Worm (Caenorhabditis elegans) whole organism, L4 larva: ENCODE results near the gene B0252.8.

ENCODE experiments used
- D1046.2 ChIP-seq: fragments of 200-800 bp; sonication (Bioruptor generic); IDR thresholded peaks from 2 replicates; pipeline ENCODE4 v1.3.6; 2022; ENCODE audit warnings: missing genetic modification characterization, missing compliant biosample characterization
- F26F4.8 ChIP-seq: fragments of 200-800 bp; sonication (Bioruptor generic); conservative IDR thresholded peaks from 2 replicates; pipeline ENCODE4 v1.3.6; 2022; ENCODE audit warnings: missing genetic modification characterization, missing compliant biosample characterization
- F37D6.2 ChIP-seq: sonication (generic microtip); optimal IDR thresholded peaks from 2 replicates; lab custom pipeline; 2016; ENCODE audit warnings: mild to moderate bottlenecking, missing genetic modification characterization, missing compliant biosample characterization
- F49E8.2 ChIP-seq: sonication (generic microtip); optimal IDR thresholded peaks from 2 replicates; lab custom pipeline; 2016; ENCODE audit warnings: missing compliant biosample characterization, mild to moderate bottlenecking, missing genetic modification characterization, borderline replicate concordance
- T20F7.1 ChIP-seq: fragments of 200-800 bp; sonication (Bioruptor generic); optimal IDR thresholded peaks from 2 replicates; lab custom pipeline; 2018; ENCODE audit warnings: mild to moderate bottlenecking, missing genetic modification characterization, missing compliant biosample characterization
- T26A8.4 ChIP-seq: fragments of 200-800 bp; sonication (Bioruptor generic); IDR thresholded peaks from 2 replicates; pipeline ENCODE4 v1.3.6; 2022; ENCODE audit warnings: missing genetic modification characterization, missing compliant biosample characterization
- Y105C5A.15 ChIP-seq: fragments of 200-800 bp; sonication (Bioruptor generic); IDR thresholded peaks from 2 replicates; pipeline ENCODE4 v1.3.6; 2022; ENCODE audit warnings: missing genetic modification characterization, missing compliant biosample characterization
- Y5F2A.4 ChIP-seq: fragments of 200-800 bp; sonication (Bioruptor generic); optimal IDR thresholded peaks from 2 replicates; lab custom pipeline; 2018; ENCODE audit warnings: mild to moderate bottlenecking, missing genetic modification characterization, missing compliant biosample characterization
- Y75B8A.6 ChIP-seq: fragments of 200-800 bp; sonication (Bioruptor generic); IDR thresholded peaks from 2 replicates; pipeline ENCODE4 v1.3.6; 2022; ENCODE audit warnings: missing genetic modification reagents, missing genetic modification characterization, missing compliant biosample characterization
- ZK337.2 ChIP-seq: fragments of 200-800 bp; sonication (Bioruptor generic); IDR thresholded peaks from 2 replicates; pipeline ENCODE4 v1.3.6; 2022; ENCODE audit warnings: missing genetic modification reagents, missing genetic modification characterization, missing compliant biosample characterization
- aly-2 ChIP-seq: sonication (generic microtip); optimal IDR thresholded peaks from 2 replicates; lab custom pipeline; 2018; ENCODE audit warnings: missing biosample characterization, missing genetic modification characterization
- ama-1 ChIP-seq: fragments of 150-350 bp; optimal IDR thresholded peaks from 2 replicates; lab custom pipeline; 2014; ENCODE audit warnings: inconsistent platforms, mixed read lengths
- attf-4 ChIP-seq: sonication (generic microtip); optimal IDR thresholded peaks from 3 replicates; lab custom pipeline; 2017; ENCODE audit warnings: missing biosample characterization, missing genetic modification characterization
- ceh-28 ChIP-seq: fragments of 150-350 bp; optimal IDR thresholded peaks from 2 replicates; lab custom pipeline; 2014; ENCODE audit warnings: missing biosample characterization, missing genetic modification reagents, missing genetic modification characterization
- ceh-32 ChIP-seq: sonication (generic microtip); optimal IDR thresholded peaks from 2 replicates; lab custom pipeline; 2016; ENCODE audit warnings: mild to moderate bottlenecking, missing genetic modification characterization, missing compliant biosample characterization; ENCODE audit not compliant: poor library complexity
- daf-16 ChIP-seq, 3 experiments: sonication (generic microtip); optimal IDR thresholded peaks; 2 replicates each; lab custom pipeline; 2016 to 2017; ENCODE audit warnings: missing genetic modification characterization in 3 of 3, missing genetic modification reagents in 3 of 3, mild to moderate bottlenecking in 2 of 3, missing compliant biosample characterization in 2 of 3, missing biosample characterization in 1 of 3, moderate library complexity in 1 of 3
- daf-19 ChIP-seq: fragments of 200-800 bp; sonication (Bioruptor generic); conservative IDR thresholded peaks from 2 replicates; pipeline ENCODE4 v1.3.6; 2022; ENCODE audit warnings: missing genetic modification characterization, missing compliant biosample characterization
- dmd-6 ChIP-seq: fragments of 200-800 bp; sonication (Bioruptor generic); IDR thresholded peaks from 2 replicates; pipeline ENCODE4 v1.3.6; 2022; ENCODE audit warnings: missing genetic modification reagents, missing genetic modification characterization, missing compliant biosample characterization
- dmd-9 ChIP-seq: fragments of 200-800 bp; sonication (Bioruptor generic); IDR thresholded peaks from 2 replicates; pipeline ENCODE4 v1.3.6; 2022; ENCODE audit warnings: missing genetic modification reagents, missing genetic modification characterization, missing compliant biosample characterization
- dpl-1 ChIP-seq: fragments of 150-350 bp; optimal IDR thresholded peaks from 2 replicates; lab custom pipeline; 2014; ENCODE audit warnings: missing biosample characterization, missing genetic modification reagents, missing genetic modification characterization
- duxl-1 ChIP-seq: sonication (generic microtip); optimal IDR thresholded peaks from 2 replicates; lab custom pipeline; 2016; ENCODE audit warnings: mild to moderate bottlenecking, missing genetic modification characterization, moderate library complexity, missing compliant biosample characterization; ENCODE audit not compliant: poor library complexity
- dve-1 ChIP-seq: sonication (generic microtip); optimal IDR thresholded peaks from 2 replicates; lab custom pipeline; 2017; ENCODE audit warnings: antibody characterized with exemption, mild to moderate bottlenecking, missing genetic modification characterization, missing compliant biosample characterization; ENCODE audit not compliant: insufficient read depth
- egl-27 ChIP-seq: sonication (generic microtip); optimal IDR thresholded peaks from 3 replicates; lab custom pipeline; 2017; ENCODE audit warnings: missing biosample characterization, missing genetic modification reagents, missing genetic modification characterization
- egl-43 ChIP-seq: fragments of 200-800 bp; sonication (Bioruptor generic); IDR thresholded peaks from 2 replicates; pipeline ENCODE4 v1.3.6; 2022; ENCODE audit warnings: missing genetic modification reagents, missing genetic modification characterization, missing compliant biosample characterization
- fkh-10 ChIP-seq: fragments of 150-350 bp; optimal IDR thresholded peaks from 2 replicates; lab custom pipeline; 2014; ENCODE audit warnings: missing biosample characterization, missing genetic modification reagents, missing genetic modification characterization
- gei-8 ChIP-seq: fragments of 200-800 bp; sonication (Bioruptor generic); optimal IDR thresholded peaks from 2 replicates; lab custom pipeline; 2018; ENCODE audit warnings: mild to moderate bottlenecking, missing genetic modification characterization, missing compliant biosample characterization
- hlh-30 ChIP-seq: sonication (generic microtip); optimal IDR thresholded peaks from 2 replicates; lab custom pipeline; 2017; ENCODE audit warnings: antibody characterized with exemption, mild to moderate bottlenecking, missing genetic modification characterization, missing compliant biosample characterization; ENCODE audit not compliant: insufficient read depth
- jun-1 ChIP-seq: fragments of 150-350 bp; optimal IDR thresholded peaks from 2 replicates; lab custom pipeline; 2014; ENCODE audit warnings: missing biosample characterization, missing genetic modification reagents, missing genetic modification characterization
- lin-15B ChIP-seq: fragments of 150-350 bp; sonication (generic microtip); optimal IDR thresholded peaks from 3 replicates; lab custom pipeline; 2014; ENCODE audit warnings: missing biosample characterization, missing genetic modification characterization
- lir-3 ChIP-seq: sonication (generic microtip); optimal IDR thresholded peaks from 2 replicates; lab custom pipeline; 2016; ENCODE audit warnings: mild to moderate bottlenecking, missing genetic modification characterization, missing compliant biosample characterization
- madf-5 ChIP-seq, 2 experiments: fragments of 200-800 bp; sonication (Bioruptor generic); IDR thresholded peaks; 2 replicates each; pipeline ENCODE4 v1.3.6; 2022; ENCODE audit warnings: missing compliant biosample characterization in 2 of 2, missing genetic modification characterization in 2 of 2
- mdl-1 ChIP-seq, 2 experiments: fragments of 150-350 bp in 1 of 2; sonication (generic microtip) in 1 of 2; optimal IDR thresholded peaks; 2 replicates each; lab custom pipeline; 2014 to 2017; ENCODE audit warnings: missing biosample characterization in 2 of 2, missing genetic modification characterization in 2 of 2
- mdt-29 ChIP-seq: fragments of 200-800 bp; sonication (Bioruptor generic); IDR thresholded peaks from 2 replicates; pipeline ENCODE4 v1.3.6; 2022; ENCODE audit warnings: missing genetic modification reagents, missing genetic modification characterization, missing compliant biosample characterization
- mxl-3 ChIP-seq: fragments of 200-800 bp; sonication (Bioruptor generic); optimal IDR thresholded peaks from 2 replicates; lab custom pipeline; 2018; ENCODE audit warnings: mild to moderate bottlenecking, missing genetic modification characterization, missing compliant biosample characterization
- nhr-10 ChIP-seq: fragments of 150-350 bp; optimal IDR thresholded peaks from 2 replicates; lab custom pipeline; 2014; ENCODE audit warnings: missing biosample characterization, missing genetic modification characterization
- nhr-102 ChIP-seq: sonication (generic microtip); optimal IDR thresholded peaks from 2 replicates; lab custom pipeline; 2016; ENCODE audit warnings: mild to moderate bottlenecking, missing genetic modification characterization, moderate library complexity, missing compliant biosample characterization
- nhr-111 ChIP-seq: fragments of 200-800 bp; sonication (Bioruptor generic); optimal IDR thresholded peaks from 2 replicates; lab custom pipeline; 2018; ENCODE audit warnings: mild to moderate bottlenecking, missing genetic modification characterization, missing compliant biosample characterization
- nhr-42 ChIP-seq: fragments of 200-800 bp; sonication (Bioruptor generic); IDR thresholded peaks from 2 replicates; pipeline ENCODE4 v1.3.6; 2022; ENCODE audit warnings: missing genetic modification characterization, missing compliant biosample characterization
- nhr-6 ChIP-seq: fragments of 150-350 bp; optimal IDR thresholded peaks from 2 replicates; lab custom pipeline; 2014; ENCODE audit warnings: missing biosample characterization, missing genetic modification characterization
- pha-4 ChIP-seq, 2 experiments: fragments of 150-350 bp in 1 of 2; fragments of 200-800 bp in 1 of 2; sonication (Bioruptor generic) in 1 of 2; IDR thresholded peaks in 1 of 2; optimal IDR thresholded peaks in 1 of 2; 2 replicates each; pipeline versions ENCODE4 v1.3.6 to Lab custom; 2014 to 2022; ENCODE audit warnings: missing genetic modification characterization in 2 of 2, missing genetic modification reagents in 2 of 2, missing biosample characterization in 1 of 2, missing compliant biosample characterization in 1 of 2
- rbr-2 ChIP-seq: sonication (generic microtip); optimal IDR thresholded peaks from 2 replicates; lab custom pipeline; 2016; ENCODE audit warnings: missing genotype, missing genetic modification characterization, missing compliant biosample characterization
- saeg-2 ChIP-seq: fragments of 200-800 bp; sonication (Bioruptor generic); IDR thresholded peaks from 2 replicates; pipeline ENCODE4 v1.3.6; 2022; ENCODE audit warnings: missing genetic modification reagents, missing genetic modification characterization, missing compliant biosample characterization
- skn-1 ChIP-seq: fragments of 150-350 bp; optimal IDR thresholded peaks from 2 replicates; lab custom pipeline; 2014; ENCODE audit warnings: missing biosample characterization, missing genetic modification characterization
- unc-39 ChIP-seq: sonication (generic microtip); optimal IDR thresholded peaks from 2 replicates; lab custom pipeline; 2017; ENCODE audit warnings: missing biosample characterization, missing genetic modification characterization
- zag-1 ChIP-seq: fragments of 150-350 bp; optimal IDR thresholded peaks from 2 replicates; lab custom pipeline; 2014; ENCODE audit warnings: missing biosample characterization, missing genetic modification characterization
- zfp-2 ChIP-seq: sonication (generic microtip); optimal IDR thresholded peaks from 2 replicates; lab custom pipeline; 2016; ENCODE audit warnings: mild to moderate bottlenecking, missing genetic modification characterization, missing compliant biosample characterization
- zfp-3 ChIP-seq: fragments of 200-800 bp; sonication (Bioruptor generic); conservative IDR thresholded peaks from 2 replicates; pipeline ENCODE4 v1.3.6; 2022; ENCODE audit warnings: missing genetic modification reagents, missing genetic modification characterization, missing compliant biosample characterization
- zip-2 ChIP-seq: fragments of 150-350 bp; optimal IDR thresholded peaks from 2 replicates; lab custom pipeline; 2014; ENCODE audit warnings: missing biosample characterization, missing genetic modification characterization
- ztf-7 ChIP-seq: fragments of 150-350 bp; optimal IDR thresholded peaks from 2 replicates; lab custom pipeline; 2014; ENCODE audit warnings: missing biosample characterization, missing genetic modification characterization

B0252.8 gene

ce11 chrII:6951250-6951806, 35.4 kb downstream of the B0252.8 start, which contains the start of the genes malt-1 and ceh-38 (continued):
- TF ChIP-seq zag-1 (tag; lab: Kevin White, UChicago) (peak; percentile 18), egl-27 (no peak), Y5F2A.4 (GFP tag; lab: Kevin White, UChicago) (no peak), ZK337.2 (GFP tag; lab: Robert Waterston, UW) (no peak), zfp-3 (GFP tag; lab: Robert Waterston, UW) (no peak), T20F7.1 (peak; percentile 88), nhr-102 (peak; percentile 78), mdt-29 (0 out of 2 replicates have a peak, but pooled peaks have one; percentile 31), mdl-1 (tag; optimal IDR thresholded peaks at IDR 0.05; lab: Kevin White, UChicago) (peak; percentile 54 to 98), fkh-10 (GFP tag; lab: Kevin White, UChicago) (peak; percentile 97), mxl-3 (GFP tag; lab: Kevin White, UChicago) (peak; percentile 93), F26F4.8 (GFP tag; lab: Robert Waterston, UW) (no peak), dve-1 (peak; percentile 98), ceh-28 (no peak), madf-5 (GFP tag; IDR thresholded peaks at IDR 0.05; lab: Robert Waterston, UW) (no peak), T26A8.4 (GFP tag; lab: Robert Waterston, UW) (peak; percentile 88), rbr-2 (peak; percentile 96), ztf-7 (tag; lab: Kevin White, UChicago) (peak; percentile 77), pha-4 (GFP tag; IDR thresholded peaks at IDR 0.05; lab: Robert Waterston, UW) (peak; percentile 64), pha-4 (tag; optimal IDR thresholded peaks at IDR 0.05; lab: Kevin White, UChicago) (no peak), gei-8 (GFP tag; lab: Kevin White, UChicago) (no peak), nhr-42 (GFP tag; lab: Robert Waterston, UW) (0 out of 2 replicates have a peak, but pooled peaks have one; percentile 45), Y105C5A.15 (GFP tag; lab: Robert Waterston, UW) (no peak), daf-19 (GFP tag; lab: Robert Waterston, UW) (peak; percentile 79), dpl-1 (GFP tag; lab: Kevin White, UChicago) (peak; percentile 83), skn-1 (tag; lab: Kevin White, UChicago) (peak; percentile 28), duxl-1 (tag; lab: Kevin White, UChicago) (peak; percentile 89), nhr-10 (tag; lab: Kevin White, UChicago) (peak; percentile 68), D1046.2 (GFP tag; lab: Robert Waterston, UW) (no peak), attf-4 (peak; percentile 56), egl-43 (peak; percentile 45; the same call in 1 of the 2 replicates), hlh-30 (tag; lab: Kevin White, UChicago) (peak; percentile 99), F49E8.2 (tag; lab: Kevin White, UChicago) (no peak), ama-1 (lab: Kevin White, UChicago) (no peak), lir-3 (no peak), dmd-9 (GFP tag; lab: Robert Waterston, UW) (no peak), ceh-32 (tag; lab: Kevin White, UChicago) (peak; percentile 19), Y75B8A.6 (GFP tag; lab: Robert Waterston, UW) (no peak), nhr-6 (tag; lab: Kevin White, UChicago) (peak; percentile 95), unc-39 (tag; lab: Kevin White, UChicago) (no peak), aly-2 (tag; lab: Kevin White, UChicago) (no peak), nhr-111 (GFP tag; lab: Kevin White, UChicago) (no peak), saeg-2 (0 out of 2 replicates have a peak, but pooled peaks have one; percentile 50), daf-16 (GFP tag; optimal IDR thresholded peaks at IDR 0.05; lab: Kevin White, UChicago) (peak; percentile 32 to 34), daf-16 (tag; optimal IDR thresholded peaks at IDR 0.05; lab: Kevin White, UChicago) (peak; percentile 90), lin-15B (tag; lab: Kevin White, UChicago) (peak; percentile 27), F37D6.2 (tag; lab: Kevin White, UChicago) (peak; percentile 90), dmd-6 (GFP tag; lab: Robert Waterston, UW) (peak; percentile 89), zip-2 (peak; percentile 77), zfp-2 (tag; lab: Kevin White, UChicago) (peak; percentile 59), jun-1 (tag; lab: Kevin White, UChicago) (peak; percentile 81)
